Fruit fly (Drosophila melanogaster): ENCODE data around the gene Nup93-2.

Nup93-2 gene

dm6 chr3R:14886011-14886534, 12.1 kb downstream of the Nup93-2 start, which contains the start of the genes Rrp6, CG33331 and CG33332 (continued):
- TF ChIP-seq MESR4 (GFP tag; optimal IDR thresholded peaks at IDR 0.05) (peak; percentile 46), CG4730 (GFP tag; IDR thresholded peaks at IDR 0.05) (no peak), Ravus (GFP tag; IDR thresholded peaks at IDR 0.05) (no peak), grau (tag; optimal IDR thresholded peaks at IDR 0.05) (peak; percentile 80), CG14050 (GFP tag; IDR thresholded peaks at IDR 0.05) (0 out of 3 replicates have a peak, but pooled peaks have one; percentile 15), C15 (GFP tag; IDR thresholded peaks at IDR 0.05) (0 out of 3 replicates have a peak, but pooled peaks have one; percentile 6), CG2129 (GFP tag; IDR thresholded peaks at IDR 0.05; ENCODE audit: partially characterized antibody) (no peak), CG18476 (GFP tag; optimal IDR thresholded peaks at IDR 0.05) (peak; percentile 54), CG9609 (GFP tag; optimal IDR thresholded peaks at IDR 0.05) (peak; percentile 60), CG4404 (GFP tag; IDR thresholded peaks at IDR 0.05) (peak; percentile 55), CG10274 (GFP tag; optimal IDR thresholded peaks at IDR 0.05) (no peak), cas (GFP tag; IDR thresholded peaks at IDR 0.05) (no peak), CG6175 (GFP tag; IDR thresholded peaks at IDR 0.05) (no peak), Stat92E (GFP tag; optimal IDR thresholded peaks at IDR 0.05) (no peak), Mad (GFP tag; optimal IDR thresholded peaks at IDR 0.05) (peak; percentile 45), al (GFP tag; IDR thresholded peaks at IDR 0.05) (peak; percentile 54), repo (GFP tag; optimal IDR thresholded peaks at IDR 0.05) (peak; percentile 22), chif (GFP tag; optimal IDR thresholded peaks at IDR 0.05) (peak; percentile 33 to 54), h (optimal IDR thresholded peaks at IDR 0.05) (no peak), croc (GFP tag; conservative IDR thresholded peaks at IDR 0.05) (no peak; the same call in 2 of the 3 replicates), Xrp1 (GFP tag; IDR thresholded peaks at IDR 0.05) (peak; percentile 63), D19B (GFP tag; optimal IDR thresholded peaks at IDR 0.05) (peak; percentile 31), NFAT (GFP tag; IDR thresholded peaks at IDR 0.05) (peak; percentile 62), CG10431 (GFP tag; optimal IDR thresholded peaks at IDR 0.05) (peak; percentile 39), nerfin-1 (tag; optimal IDR thresholded peaks at IDR 0.05) (peak; percentile 61), nerfin-2 (GFP tag; IDR thresholded peaks at IDR 0.05; ENCODE audit: partially characterized antibody) (no peak; the same call in 1 of the 2 replicates), CG17186 (GFP tag; optimal IDR thresholded peaks at IDR 0.05) (peak; percentile 54), cad (GFP tag; optimal IDR thresholded peaks at IDR 0.05) (no peak), NC2α (GFP tag; optimal IDR thresholded peaks at IDR 0.05) (no peak), CG5180 (GFP tag; optimal IDR thresholded peaks at IDR 0.05) (no peak), CG4282 (GFP tag; optimal IDR thresholded peaks at IDR 0.05) (peak; percentile 41), Rfx (GFP tag; IDR thresholded peaks at IDR 0.05) (peak; percentile 80), en (GFP tag; optimal IDR thresholded peaks at IDR 0.05) (no peak), E2f1 (GFP tag; IDR thresholded peaks at IDR 0.05) (peak; percentile 44; the same call in 1 of the 2 replicates), vfl (GFP tag; optimal IDR thresholded peaks at IDR 0.05) (peak; percentile 61), CG30403 (GFP tag; optimal IDR thresholded peaks at IDR 0.05) (peak; percentile 86), unpg (GFP tag; optimal IDR thresholded peaks at IDR 0.05) (peak; percentile 70), CG11247 (GFP tag; IDR thresholded peaks at IDR 0.05) (peak; percentile 65), CG17568 (GFP tag; optimal IDR thresholded peaks at IDR 0.05) (no peak), Asciz (GFP tag; optimal IDR thresholded peaks at IDR 0.05) (no peak), tll (GFP tag; optimal IDR thresholded peaks at IDR 0.05) (no peak), H15 (GFP tag; IDR thresholded peaks at IDR 0.05) (peak; percentile 5; the same call in 1 of the 3 replicates), Ets65A (GFP tag) (peak; percentile 97), Atf6 (GFP tag; IDR thresholded peaks at IDR 0.05) (peak; percentile 76), eve (GFP tag; optimal IDR thresholded peaks at IDR 0.05) (no peak), CG11560 (tag; IDR thresholded peaks at IDR 0.05) (no peak; the same call in 2 of the 3 replicates), CG1529 (GFP tag; optimal IDR thresholded peaks at IDR 0.05) (no peak), gem (tag; optimal IDR thresholded peaks at IDR 0.05) (peak; percentile 80), Atf3 (GFP tag; optimal IDR thresholded peaks at IDR 0.05) (peak; percentile 14), CG11398 (GFP tag; optimal IDR thresholded peaks at IDR 0.05) (no peak), tup (GFP tag; optimal IDR thresholded peaks at IDR 0.05) (peak; percentile 40)

Measured in whole organism, embryonic.